Fruit fly (Drosophila melanogaster): Measurements from ENCODE around the gene CG7655.

Gene CG7655

dm6 chr3R:17718051-17718693 is 35.7 kb downstream of the CG7655 start, which contains the start of gene osa:
osa (minus strand) TSS chr3R:17718350.
- no peak for TF ChIP-seq cnc (optimal IDR thresholded peaks at IDR 0.05)
- TF ChIP-seq Crg-1 (GFP tag; optimal IDR thresholded peaks at IDR 0.05): peak; percentile 46
- TF ChIP-seq kay (GFP tag; ENCODE audit: borderline replicate concordance): no peak
- TF ChIP-seq CG1620 (GFP tag; optimal IDR thresholded peaks at IDR 0.05): peak; percentile 10
- TF ChIP-seq Mnt (GFP tag; optimal IDR thresholded peaks at IDR 0.05): peak; percentile 18
- peak; percentile 49 for TF ChIP-seq ovo (GFP tag; optimal IDR thresholded peaks at IDR 0.05)
- TF ChIP-seq toe (GFP tag; optimal IDR thresholded peaks at IDR 0.05): peak; percentile 56
- peak; percentile 33 for TF ChIP-seq CG5204 (GFP tag; optimal IDR thresholded peaks at IDR 0.05)
- no peak for TF ChIP-seq pad (GFP tag; optimal IDR thresholded peaks at IDR 0.05)
- TF ChIP-seq CG7101 (tag; optimal IDR thresholded peaks at IDR 0.05): peak; percentile 14
- TF ChIP-seq CG14711 (tag; optimal IDR thresholded peaks at IDR 0.05): peak; percentile 33
- TF ChIP-seq bab1 (GFP tag; optimal IDR thresholded peaks at IDR 0.05): peak; percentile 61
- TF ChIP-seq Hr96 (GFP tag; optimal IDR thresholded peaks at IDR 0.05): peak; percentile 40

- TF ChIP-seq cic (GFP tag; optimal IDR thresholded peaks at IDR 0.05) (no peak), tj (GFP tag; optimal IDR thresholded peaks at IDR 0.05) (peak; percentile 83), kay (GFP tag; ENCODE audit: borderline replicate concordance) (peak; percentile 90)
Observed at dm6 chr3R:17718760-17719625, 36.5 kb downstream of the CG7655 start, which contains the start of gene Pxt. Pxt (plus strand) TSS chr3R:17719454.

dm6 chr3R:17724963-17725362 is 42.5 kb downstream of the CG7655 start, which contains the start of gene Atg8b:
Atg8b (minus strand) TSS chr3R:17725063.
- no peak for TF ChIP-seq Mnt (GFP tag; optimal IDR thresholded peaks at IDR 0.05)
- TF ChIP-seq CG7101 (tag; optimal IDR thresholded peaks at IDR 0.05): no peak
- no peak for TF ChIP-seq Crg-1 (GFP tag; optimal IDR thresholded peaks at IDR 0.05)
- TF ChIP-seq pad (GFP tag; optimal IDR thresholded peaks at IDR 0.05): no peak
- no peak for TF ChIP-seq CG1620 (GFP tag; optimal IDR thresholded peaks at IDR 0.05)

dm6 chr3R:17725558-17725957 is 43.1 kb downstream of the CG7655 start, which contains the start of gene Lgr1:
Lgr1 (plus strand) TSS chr3R:17725777.
- TF ChIP-seq Hr96 (GFP tag; optimal IDR thresholded peaks at IDR 0.05) (no peak), CG14711 (tag; optimal IDR thresholded peaks at IDR 0.05) (no peak), pad (GFP tag; optimal IDR thresholded peaks at IDR 0.05) (no peak)

dm6 chr3R:17733261-17733660 is 50.8 kb downstream of the CG7655 start, which contains the start of gene CG14321:
CG14321 (plus strand) TSS chr3R:17733598.
- TF ChIP-seq cnc (optimal IDR thresholded peaks at IDR 0.05): no peak
- no peak for TF ChIP-seq tj (GFP tag; optimal IDR thresholded peaks at IDR 0.05)
- no peak for TF ChIP-seq CG7045 (GFP tag; optimal IDR thresholded peaks at IDR 0.05)
- no peak for TF ChIP-seq Crg-1 (GFP tag; optimal IDR thresholded peaks at IDR 0.05)
- TF ChIP-seq CG12768 (GFP tag; optimal IDR thresholded peaks at IDR 0.05): no peak
- no peak for TF ChIP-seq Mnt (GFP tag; optimal IDR thresholded peaks at IDR 0.05)
- TF ChIP-seq CG5204 (GFP tag; optimal IDR thresholded peaks at IDR 0.05): no peak
- TF ChIP-seq Hr96 (GFP tag; optimal IDR thresholded peaks at IDR 0.05): no peak
- no peak for TF ChIP-seq CG11617 (GFP tag; optimal IDR thresholded peaks at IDR 0.05)
- no peak for TF ChIP-seq cic (GFP tag; optimal IDR thresholded peaks at IDR 0.05)
- no peak for TF ChIP-seq CG7101 (tag; optimal IDR thresholded peaks at IDR 0.05)
- no peak for TF ChIP-seq pad (GFP tag; optimal IDR thresholded peaks at IDR 0.05)
- no peak for TF ChIP-seq CG1620 (GFP tag; optimal IDR thresholded peaks at IDR 0.05)
- no peak for TF ChIP-seq toe (GFP tag; optimal IDR thresholded peaks at IDR 0.05)
- TF ChIP-seq CG14711 (tag; optimal IDR thresholded peaks at IDR 0.05): no peak
- no peak for TF ChIP-seq bab1 (GFP tag; optimal IDR thresholded peaks at IDR 0.05)
- no peak for TF ChIP-seq Clk (GFP tag; optimal IDR thresholded peaks at IDR 0.05)
- TF ChIP-seq CG33017 (tag; optimal IDR thresholded peaks at IDR 0.05): no peak

All from whole organism, adult.